Worm (Caenorhabditis elegans): ENCODE measurements around the gene ZK488.5.

The ZK488.5 gene

ce11 chrV:576918-577317, 16.1 kb upstream of the ZK488.5 start (continued):
- no peak for TF ChIP-seq D2030.7 (GFP tag; IDR thresholded peaks at IDR 0.05)
- TF ChIP-seq cebp-1 (GFP tag; IDR thresholded peaks at IDR 0.05) = no peak
- no peak for TF ChIP-seq cebp-1 (tag; optimal IDR thresholded peaks at IDR 0.05)
- no peak for TF ChIP-seq snpc-1.3 (tag; optimal IDR thresholded peaks at IDR 0.05; ENCODE audit: insufficient read depth)
- no peak for TF ChIP-seq nhr-27 (tag; optimal IDR thresholded peaks at IDR 0.05)

DNA sequence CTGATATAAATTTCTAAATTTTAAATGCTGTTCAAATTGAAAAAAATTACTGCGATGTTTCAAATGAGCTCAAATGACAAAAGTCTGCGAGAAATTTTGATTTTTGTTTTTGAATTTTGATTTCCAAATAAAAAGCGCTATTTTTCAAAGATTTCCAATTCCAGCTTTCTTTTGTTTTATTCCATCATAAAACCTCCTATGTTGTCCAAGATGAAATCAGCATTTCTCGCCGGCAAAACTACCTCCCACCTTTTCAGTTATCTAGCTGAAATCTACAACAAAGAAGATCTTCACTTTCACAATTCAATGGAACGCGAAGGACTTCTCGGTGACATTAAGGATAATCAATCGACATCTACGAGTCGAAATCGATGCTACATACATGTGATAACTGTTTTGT, 14.1 kb upstream of the ZK488.5 start, which contains the start of gene K06H6.4:
Gene K06H6.4 (plus strand): TSS at position 301 of the 400 bp plus-strand sequence.
- TF ChIP-seq let-607 (tag; optimal IDR thresholded peaks at IDR 0.05) (no peak), ceh-100 (GFP tag; IDR thresholded peaks at IDR 0.05) (no peak), dpff-1 (tag; optimal IDR thresholded peaks at IDR 0.05) (no peak), dox-1 (GFP tag; IDR thresholded peaks at IDR 0.05) (no peak), ekl-4 (GFP tag; IDR thresholded peaks at IDR 0.05) (no peak), lag-1 (GFP tag; IDR thresholded peaks at IDR 0.05) (no peak), nfyb-1 (GFP tag; IDR thresholded peaks at IDR 0.05) (no peak), cebp-1 (GFP tag; IDR thresholded peaks at IDR 0.05) (no peak), cebp-1 (tag; optimal IDR thresholded peaks at IDR 0.05) (no peak), him-1 (tag; optimal IDR thresholded peaks at IDR 0.05) (no peak), tlf-1 (GFP tag; optimal IDR thresholded peaks at IDR 0.05) (no peak), B0261.1 (tag; optimal IDR thresholded peaks at IDR 0.05) (no peak), F39B2.1 (GFP tag; IDR thresholded peaks at IDR 0.05) (no peak), D2030.7 (GFP tag; IDR thresholded peaks at IDR 0.05) (no peak)

DNA sequence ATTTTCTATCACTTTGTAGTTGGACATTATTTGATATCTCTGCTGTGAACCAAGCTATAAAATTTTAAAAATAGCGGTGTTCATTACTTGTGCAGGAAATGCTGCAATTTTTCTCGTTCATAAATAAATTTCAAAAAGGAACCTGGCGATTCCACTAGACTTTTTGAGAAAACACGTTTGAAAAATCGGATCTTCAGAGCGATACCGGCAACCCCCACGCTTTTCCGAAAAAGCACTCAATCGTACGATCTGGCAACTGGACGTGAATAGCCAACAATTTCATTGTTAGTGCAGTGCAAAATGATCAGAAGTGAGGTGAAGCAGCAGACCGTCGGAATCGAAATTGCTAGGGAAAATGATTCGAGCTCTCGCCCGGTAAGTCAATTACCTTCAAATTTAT, 11.4 kb upstream of the ZK488.5 start, which contains the start of gene nstp-7:
Gene nstp-7 (plus strand): TSS at position 301 of the 400 bp plus-strand sequence.
- TF ChIP-seq madf-8 (GFP tag; conservative IDR thresholded peaks at IDR 0.05) = no peak
- no peak for TF ChIP-seq cebp-2 (GFP tag; IDR thresholded peaks at IDR 0.05)
- TF ChIP-seq tbp1 (GFP tag; optimal IDR thresholded peaks at IDR 0.05) = no peak

DNA sequence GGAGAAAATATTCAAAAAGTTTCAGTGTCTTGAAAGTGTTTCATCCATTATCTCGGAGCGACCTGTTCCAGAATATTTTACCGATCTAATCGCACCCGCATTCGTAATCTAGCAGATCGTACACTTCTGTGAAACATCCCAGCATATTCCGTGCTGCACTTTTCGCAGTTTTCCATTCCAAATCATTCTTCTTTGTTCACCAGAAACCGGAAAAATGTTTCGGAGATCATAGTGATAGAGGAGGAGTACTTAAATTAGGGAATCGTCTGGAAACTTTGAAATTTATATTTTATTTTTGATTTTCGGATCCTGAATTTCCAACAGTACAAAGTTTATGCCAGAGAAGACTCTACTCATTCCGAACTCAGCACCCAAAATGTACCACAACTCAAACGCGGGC, 7.6 kb upstream of the ZK488.5 start, which contains the start of gene K06H6.2:
Gene K06H6.2 (plus strand): TSS at position 301 of the 400 bp plus-strand sequence.
- TF ChIP-seq nfya-2 (GFP tag; IDR thresholded peaks at IDR 0.05) (no peak), hlh-26 (GFP tag; conservative IDR thresholded peaks at IDR 0.05) (no peak), Y79H2A.3 (GFP tag; conservative IDR thresholded peaks at IDR 0.05) (no peak)

DNA sequence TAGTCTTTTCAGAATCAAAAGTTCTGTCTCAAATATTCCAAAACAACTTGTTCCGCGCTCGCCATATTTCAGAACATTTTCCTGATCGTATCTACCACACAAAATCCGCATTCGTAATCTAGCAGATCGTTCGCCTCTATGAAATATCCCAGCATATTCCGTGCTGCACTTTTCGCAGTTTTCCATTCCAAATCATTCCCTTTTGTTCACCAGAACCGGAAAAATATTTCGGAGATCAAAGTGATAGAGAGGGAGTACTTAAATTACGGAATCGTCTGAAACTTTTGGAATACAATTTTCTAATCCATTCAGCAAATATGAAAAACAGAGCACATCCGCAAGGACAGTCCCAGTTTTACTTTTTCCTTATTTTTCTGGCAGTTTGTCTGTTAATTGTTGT, 5.2 kb upstream of the ZK488.5 start, which contains the start of gene K06H6.1:
Gene K06H6.1 (plus strand): TSS at position 301 of the 400 bp plus-strand sequence.
- TF ChIP-seq lin-54 (GFP tag; optimal IDR thresholded peaks at IDR 0.05) (no peak), sptf-2 (GFP tag; optimal IDR thresholded peaks at IDR 0.05) (no peak), Y56A3A.18 (GFP tag; IDR thresholded peaks at IDR 0.05) (no peak), ztf-3 (GFP tag; optimal IDR thresholded peaks at IDR 0.05) (no peak), C17E4.6 (GFP tag; IDR thresholded peaks at IDR 0.05) (no peak), nfyb-1 (GFP tag; IDR thresholded peaks at IDR 0.05) (no peak), Y79H2A.3 (GFP tag; conservative IDR thresholded peaks at IDR 0.05) (no peak), ets-4 (GFP tag; optimal IDR thresholded peaks at IDR 0.05) (no peak), ztf-22 (GFP tag; optimal IDR thresholded peaks at IDR 0.05) (no peak), lin-35 (GFP tag; optimal IDR thresholded peaks at IDR 0.05) (no peak), ZK185.1 (tag; optimal IDR thresholded peaks at IDR 0.05; ENCODE audit: poor library complexity, severe bottlenecking) (no peak), F22D6.2 (tag; optimal IDR thresholded peaks at IDR 0.05) (no peak), lsl-1 (GFP tag; optimal IDR thresholded peaks at IDR 0.05) (no peak), Y53G8AR.9 (GFP tag; conservative IDR thresholded peaks at IDR 0.05) (no peak)

Data from whole organism, young adult.